Fruit fly (Drosophila melanogaster) whole organism, embryonic: ENCODE measurements around the gene Nct.

Experiments used
- CG11560 ChIP-seq: fragments of 200-800 bp; sonication (Bioruptor generic); IDR thresholded peaks from 3 replicates; pipeline ENCODE4 v1.3.6; 2022; ENCODE audit warnings: missing biosample characterization, missing genetic modification characterization
- CG11696 ChIP-seq: fragments of 200-800 bp; sonication (Bioruptor generic); IDR thresholded peaks from 2 replicates; pipeline ENCODE4 v1.3.6; 2022; ENCODE audit warnings: missing biosample characterization, missing genetic modification characterization
- CG12104 ChIP-seq: fragments of 200-800 bp; sonication (Bioruptor generic); optimal IDR thresholded peaks from 3 replicates; lab custom pipeline; 2016; ENCODE audit warnings: missing biosample characterization, missing genetic modification characterization
- CG12299 ChIP-seq: fragments of 200-800 bp; sonication (Bioruptor generic); optimal IDR thresholded peaks from 2 replicates; lab custom pipeline; 2018; ENCODE audit warnings: missing biosample characterization, mild to moderate bottlenecking, missing genetic modification characterization
- CG13424 ChIP-seq: fragments of 200-800 bp; sonication (Bioruptor generic); optimal IDR thresholded peaks from 2 replicates; lab custom pipeline; 2019; ENCODE audit warnings: missing biosample characterization, mild to moderate bottlenecking, missing genetic modification characterization, moderate library complexity
- CG17359 ChIP-seq: fragments of 200-800 bp; sonication (Bioruptor generic); optimal IDR thresholded peaks from 3 replicates; lab custom pipeline; 2018; ENCODE audit warnings: missing biosample characterization, mild to moderate bottlenecking, missing genetic modification characterization, moderate library complexity
- CG1792 ChIP-seq: fragments of 200-800 bp; sonication (Bioruptor generic); optimal IDR thresholded peaks from 2 replicates; lab custom pipeline; 2016; ENCODE audit warnings: missing biosample characterization, missing genetic modification characterization
- CG18599 ChIP-seq: fragments of 200-800 bp; sonication (Bioruptor generic); optimal IDR thresholded peaks from 3 replicates; lab custom pipeline; 2017; ENCODE audit warnings: missing biosample characterization, missing genetic modification characterization, mild to moderate bottlenecking, moderate library complexity, missing genetic modification reagents
- CG18764 ChIP-seq: fragments of 200-800 bp; sonication (Bioruptor generic); optimal IDR thresholded peaks from 3 replicates; lab custom pipeline; 2016; ENCODE audit warnings: missing biosample characterization, missing genetic modification characterization
- CG2116 ChIP-seq: fragments of 200-800 bp; sonication (Bioruptor generic); optimal IDR thresholded peaks from 3 replicates; lab custom pipeline; 2018; ENCODE audit warnings: missing biosample characterization, mild to moderate bottlenecking, missing genetic modification characterization
- CG2199 ChIP-seq: fragments of 200-800 bp; sonication (Bioruptor generic); IDR thresholded peaks from 3 replicates; pipeline ENCODE4 v1.3.6; 2022; ENCODE audit warnings: missing biosample characterization, missing genetic modification characterization
- CG34376 ChIP-seq: fragments of 200-800 bp; sonication (Bioruptor generic); optimal IDR thresholded peaks from 2 replicates; lab custom pipeline; 2018; ENCODE audit warnings: missing biosample characterization, mild to moderate bottlenecking, missing genetic modification characterization
- CG6272 ChIP-seq: fragments of 200-800 bp; sonication (Bioruptor generic); IDR thresholded peaks from 2 replicates; pipeline ENCODE4 v1.3.6; 2022; ENCODE audit warnings: missing biosample characterization, missing genetic modification characterization
- CG6689 ChIP-seq: fragments of 200-800 bp; sonication (Bioruptor generic); IDR thresholded peaks from 2 replicates; pipeline ENCODE4 v1.3.6; 2022; ENCODE audit warnings: missing biosample characterization, missing genetic modification characterization
- CG7963 ChIP-seq: fragments of 200-800 bp; sonication (Bioruptor generic); IDR thresholded peaks from 3 replicates; pipeline ENCODE4 v1.3.6; 2022; ENCODE audit warnings: missing biosample characterization, missing genetic modification characterization; ENCODE audit not compliant: partially characterized antibody
- CG8478 ChIP-seq: fragments of >200 bp; optimal IDR thresholded peaks from 2 replicates; lab custom pipeline; 2018
- CG9437 ChIP-seq: fragments of 200-800 bp; sonication (Bioruptor generic); optimal IDR thresholded peaks from 2 replicates; lab custom pipeline; 2018; ENCODE audit warnings: missing biosample characterization, mild to moderate bottlenecking, missing genetic modification characterization
- E2f2 ChIP-seq: fragments of 200-800 bp; sonication (Bioruptor generic); IDR thresholded peaks from 2 replicates; pipeline ENCODE4 v1.3.6; 2022; ENCODE audit warnings: missing biosample characterization, missing genetic modification characterization
- Eip74EF ChIP-seq, 2 experiments: fragments of 200-800 bp in 1 of 2; fragments of >200 bp in 1 of 2; sonication (Bioruptor generic) in 1 of 2; optimal IDR thresholded peaks; 2 replicates each; lab custom pipeline; 2017 to 2019; ENCODE audit warnings: missing biosample characterization in 2 of 2, missing genetic modification characterization in 2 of 2, mild to moderate bottlenecking in 1 of 2, moderate library complexity in 1 of 2
- Hr3 ChIP-seq: fragments of 200-800 bp; sonication (Bioruptor generic); optimal IDR thresholded peaks from 3 replicates; lab custom pipeline; 2016; ENCODE audit warnings: missing biosample characterization, missing genetic modification characterization
- Kr ChIP-seq: fragments of 200-800 bp; sonication (Bioruptor generic); optimal IDR thresholded peaks from 2 replicates; lab custom pipeline; 2017; ENCODE audit warnings: missing biosample characterization, mild to moderate bottlenecking, missing genetic modification characterization
- Neu2 ChIP-seq: fragments of 200-800 bp; sonication (Bioruptor generic); optimal IDR thresholded peaks from 3 replicates; lab custom pipeline; 2016; ENCODE audit warnings: missing biosample characterization, missing genetic modification characterization, borderline replicate concordance
- Ravus ChIP-seq: fragments of 200-800 bp; sonication (Bioruptor generic); IDR thresholded peaks from 2 replicates; pipeline ENCODE4 v1.3.6; 2022; ENCODE audit warnings: missing biosample characterization, missing genetic modification characterization
- Rfx ChIP-seq: fragments of 200-800 bp; sonication (Bioruptor generic); IDR thresholded peaks from 2 replicates; pipeline ENCODE4 v1.3.6; 2022; ENCODE audit warnings: missing biosample characterization, missing genetic modification characterization
- Sry-δ ChIP-seq: fragments of 200-800 bp; sonication (Bioruptor generic); optimal IDR thresholded peaks from 2 replicates; lab custom pipeline; 2016; ENCODE audit warnings: missing biosample characterization, missing genetic modification characterization
- Usf ChIP-seq: fragments of 200-800 bp; sonication (Bioruptor generic); optimal IDR thresholded peaks from 2 replicates; lab custom pipeline; 2017; ENCODE audit warnings: missing genotype, missing biosample characterization, missing genetic modification characterization
- ap ChIP-seq: fragments of 200-800 bp; sonication (Bioruptor generic); IDR thresholded peaks from 2 replicates; pipeline ENCODE4 v1.3.6; 2022; ENCODE audit warnings: missing biosample characterization, missing genetic modification characterization
- ato ChIP-seq: fragments of 200-800 bp; sonication (Bioruptor generic); IDR thresholded peaks from 2 replicates; pipeline ENCODE4 v1.3.6; 2022; ENCODE audit warnings: missing biosample characterization, missing genetic modification characterization; ENCODE audit not compliant: partially characterized antibody
- chif ChIP-seq, 2 experiments: fragments of 200-800 bp; sonication (Bioruptor generic); optimal IDR thresholded peaks; 3 replicates each; lab custom pipeline; 2016; ENCODE audit warnings: missing biosample characterization in 2 of 2, missing genetic modification characterization in 2 of 2
- ci ChIP-seq: fragments of 200-800 bp; sonication (Bioruptor generic); IDR thresholded peaks from 3 replicates; pipeline ENCODE4 v1.3.6; 2022; ENCODE audit warnings: missing biosample characterization, missing genetic modification characterization
- dmrt11E ChIP-seq: fragments of 200-800 bp; sonication (Bioruptor generic); optimal IDR thresholded peaks from 3 replicates; lab custom pipeline; 2018; ENCODE audit warnings: missing biosample characterization, mild to moderate bottlenecking, missing genetic modification characterization, moderate library complexity
- esg ChIP-seq: fragments of 200-800 bp; sonication (Bioruptor generic); conservative IDR thresholded peaks from 2 replicates; pipeline ENCODE4 v1.3.6; 2022; ENCODE audit warnings: missing biosample characterization, missing genetic modification characterization
- exex ChIP-seq: fragments of 200-800 bp; sonication (Bioruptor generic); optimal IDR thresholded peaks from 4 replicates; lab custom pipeline; 2018; ENCODE audit warnings: missing biosample characterization, mild to moderate bottlenecking, missing genetic modification characterization, moderate library complexity
- eyg ChIP-seq: fragments of 200-800 bp; sonication (Bioruptor generic); optimal IDR thresholded peaks from 3 replicates; lab custom pipeline; 2016; ENCODE audit warnings: missing biosample characterization, missing genetic modification characterization
- grau ChIP-seq: fragments of 200-800 bp; optimal IDR thresholded peaks from 3 replicates; lab custom pipeline; 2019; ENCODE audit warnings: missing biosample characterization, mild to moderate bottlenecking, missing genetic modification characterization, moderate library complexity
- gsb ChIP-seq: fragments of 200-800 bp; sonication (Bioruptor generic); IDR thresholded peaks from 2 replicates; pipeline ENCODE4 v1.3.6; 2022; ENCODE audit warnings: missing biosample characterization, missing genetic modification characterization
- her ChIP-seq: fragments of 200-800 bp; sonication (Bioruptor generic); optimal IDR thresholded peaks from 2 replicates; lab custom pipeline; 2016; ENCODE audit warnings: missing biosample characterization, missing genetic modification characterization
- lola ChIP-seq, 3 experiments: fragments of >200 bp in 2 of 3; fragments of 200-800 bp in 1 of 3; sonication (Bioruptor generic) in 1 of 3; optimal IDR thresholded peaks; 2 replicates each; lab custom pipeline; 2017 to 2019; ENCODE audit warnings: missing biosample characterization in 3 of 3, missing genetic modification characterization in 3 of 3, mild to moderate bottlenecking in 1 of 3, moderate library complexity in 1 of 3
- mld ChIP-seq: fragments of 200-800 bp; sonication (Bioruptor generic); IDR thresholded peaks from 3 replicates; pipeline ENCODE4 v1.3.6; 2022; ENCODE audit warnings: missing biosample characterization, missing genetic modification characterization; ENCODE audit not compliant: partially characterized antibody
- onecut ChIP-seq: fragments of 200-800 bp; sonication (Bioruptor generic); IDR thresholded peaks from 2 replicates; pipeline ENCODE4 v1.3.6; 2022; ENCODE audit warnings: missing biosample characterization, missing genetic modification characterization
- org-1 ChIP-seq: fragments of 200-800 bp; sonication (Bioruptor generic); optimal IDR thresholded peaks from 2 replicates; lab custom pipeline; 2017; ENCODE audit warnings: missing biosample characterization, missing genetic modification characterization
- pan ChIP-seq, 4 experiments: fragments of >200 bp in 3 of 4; fragments of 200-800 bp in 1 of 4; sonication (Bioruptor generic) in 1 of 4; optimal IDR thresholded peaks in 3 of 4; IDR thresholded peaks in 1 of 4; 2 replicates each; pipeline versions ENCODE4 v1.3.6 to Lab custom; 2017 to 2022; ENCODE audit warnings: missing biosample characterization in 2 of 4, missing genetic modification characterization in 2 of 4, mixed read lengths in 1 of 4
- pita ChIP-seq: fragments of 200-800 bp; sonication (Bioruptor generic); optimal IDR thresholded peaks from 2 replicates; lab custom pipeline; 2017; ENCODE audit warnings: missing biosample characterization, mild to moderate bottlenecking, missing genetic modification characterization
- sens ChIP-seq: fragments of 200-800 bp; sonication (Bioruptor generic); peaks from one replicate; lab custom pipeline; 2016; ENCODE audit warnings: missing biosample characterization, missing genetic modification characterization
- so ChIP-seq: fragments of 200-800 bp; sonication (Bioruptor generic); IDR thresholded peaks from 3 replicates; pipeline ENCODE4 v1.3.6; 2022; ENCODE audit warnings: missing biosample characterization, missing genetic modification characterization
- stc ChIP-seq: fragments of 200-800 bp; sonication (Bioruptor generic); IDR thresholded peaks from 2 replicates; pipeline ENCODE4 v1.3.6; 2022; ENCODE audit warnings: missing biosample characterization, missing genetic modification characterization
- sug ChIP-seq: fragments of 200-800 bp; optimal IDR thresholded peaks from 2 replicates; lab custom pipeline; 2019; ENCODE audit warnings: missing biosample characterization, mild to moderate bottlenecking, missing genetic modification characterization, moderate library complexity
- toy ChIP-seq: fragments of 200-800 bp; sonication (Bioruptor generic); IDR thresholded peaks from 2 replicates; pipeline ENCODE4 v1.3.6; 2022; ENCODE audit warnings: missing biosample characterization, missing genetic modification characterization
- zf30C ChIP-seq: fragments of 200-800 bp; sonication (Bioruptor generic); optimal IDR thresholded peaks from 3 replicates; lab custom pipeline; 2018; ENCODE audit warnings: missing biosample characterization, mild to moderate bottlenecking, missing genetic modification characterization

Gene Nct

DNA sequence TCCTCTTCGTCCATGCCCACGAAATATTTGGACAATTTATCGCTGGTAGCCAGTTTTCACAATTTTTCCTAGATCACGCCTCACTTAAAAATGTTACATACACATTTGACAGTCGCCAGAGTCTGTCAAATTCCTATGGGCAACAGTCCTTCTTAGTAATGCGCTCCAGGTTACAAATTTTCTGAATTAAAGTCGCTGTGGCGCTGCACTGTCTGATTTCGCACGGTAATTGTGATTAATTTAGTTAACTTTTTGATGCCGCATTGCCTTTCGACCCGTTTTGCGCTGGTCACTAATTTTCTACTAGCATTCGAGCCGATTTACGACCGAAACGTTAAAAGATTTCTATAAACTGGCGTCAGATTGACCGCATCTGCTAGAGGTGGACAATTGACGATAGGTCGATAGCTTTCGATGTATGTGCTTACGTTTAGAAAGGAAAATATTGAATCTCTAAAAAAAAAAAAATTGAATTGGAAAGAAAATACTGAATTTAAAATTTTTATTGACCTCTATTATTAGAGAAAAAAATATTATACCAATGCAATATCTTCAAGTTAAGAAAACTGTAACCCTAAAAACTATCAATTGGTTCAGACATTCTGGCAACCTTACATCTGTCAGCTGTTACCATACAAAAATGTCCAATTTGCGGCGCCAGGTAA, 37.6 kb upstream of the Nct start, which contains the start of the genes lili and CG34150 (continued):
- TF ChIP-seq CG12104 (GFP tag; lab: Kevin White, UChicago): peak; percentile 52
- TF ChIP-seq lola (GFP tag; optimal IDR thresholded peaks at IDR 0.05; lab: Kevin White, UChicago): peak in 1 of 3 experiments; percentile 74
- TF ChIP-seq Neu2 (GFP tag; lab: Kevin White, UChicago): no peak
- TF ChIP-seq CG13424 (tag; lab: Kevin White, UChicago): peak; percentile 89
- peak; percentile 82 for TF ChIP-seq sug (tag; lab: Kevin White, UChicago)
- TF ChIP-seq onecut (GFP tag; lab: Robert Waterston, UW): peak; percentile 47
- peak; percentile 66 for TF ChIP-seq CG34376
- TF ChIP-seq pan (optimal IDR thresholded peaks at IDR 0.05; lab: Kevin White, UChicago): no peak
- peak in 1 of 2 experiments; percentile 67 for TF ChIP-seq pan (GFP tag; optimal IDR thresholded peaks at IDR 0.05 in 1 of 2, IDR thresholded peaks at IDR 0.05 in 1 of 2)
- peak; percentile 90 for TF ChIP-seq CG17359 (tag; lab: Kevin White, UChicago)
- TF ChIP-seq gsb (GFP tag; lab: Robert Waterston, UW): no peak
- peak; percentile 48 for TF ChIP-seq CG12299 (tag; lab: Kevin White, UChicago)
- no peak for TF ChIP-seq eyg (GFP tag; lab: Kevin White, UChicago)
- no peak for TF ChIP-seq toy (GFP tag; lab: Robert Waterston, UW)
- no peak for TF ChIP-seq Ravus (GFP tag; lab: Robert Waterston, UW)
- TF ChIP-seq Usf (GFP tag; lab: Kevin White, UChicago): no peak
- no peak for TF ChIP-seq Kr (GFP tag; lab: Kevin White, UChicago)
- TF ChIP-seq Sry-δ (GFP tag; lab: Kevin White, UChicago): peak; percentile 95
- peak; percentile 89 for TF ChIP-seq CG2116 (GFP tag; lab: Kevin White, UChicago)
- peak; percentile 64 for TF ChIP-seq esg (GFP tag; lab: Robert Waterston, UW)
- TF ChIP-seq her (GFP tag; lab: Kevin White, UChicago): no peak
- TF ChIP-seq mld (GFP tag; lab: Robert Waterston, UW): no peak
- peak; percentile 72 for TF ChIP-seq CG6272 (GFP tag; lab: Robert Waterston, UW)
- peak; percentile 41 for TF ChIP-seq CG1792 (GFP tag; lab: Kevin White, UChicago)
- TF ChIP-seq exex (tag; lab: Kevin White, UChicago): no peak
- TF ChIP-seq CG2199 (GFP tag; lab: Robert Waterston, UW): no peak
- 0 out of 2 replicates have a peak, but pooled peaks have one; percentile 18 for TF ChIP-seq ap (GFP tag; lab: Robert Waterston, UW)
- TF ChIP-seq grau (tag; lab: Kevin White, UChicago): peak; percentile 75
- peak; percentile 58; the same call in 1 of the 2 replicates for TF ChIP-seq ato (GFP tag; lab: Robert Waterston, UW)
- peak; percentile 80 for TF ChIP-seq CG6689 (GFP tag; lab: Robert Waterston, UW)
- TF ChIP-seq ci (GFP tag; lab: Robert Waterston, UW): peak; percentile 73
- TF ChIP-seq Rfx (GFP tag; lab: Robert Waterston, UW): peak; percentile 78
- peak; percentile 73 for TF ChIP-seq CG18764 (GFP tag; lab: Kevin White, UChicago)
- TF ChIP-seq stc (GFP tag; lab: Robert Waterston, UW): peak; percentile 56
- peak; percentile 60; the same call in 1 of the 3 replicates for TF ChIP-seq CG7963 (GFP tag; lab: Robert Waterston, UW)
- no peak for TF ChIP-seq pita (GFP tag; lab: Kevin White, UChicago)
- TF ChIP-seq E2f2 (GFP tag; lab: Robert Waterston, UW): peak; percentile 76
- peak; percentile 76 for TF ChIP-seq CG18599 (GFP tag; lab: Kevin White, UChicago)
- TF ChIP-seq zf30C (GFP tag; lab: Kevin White, UChicago): peak; percentile 22
- peak; percentile 69 for TF ChIP-seq dmrt11E
- peak; percentile 52 to 74 for TF ChIP-seq chif (GFP tag; optimal IDR thresholded peaks at IDR 0.05; lab: Kevin White, UChicago)
- peak; percentile 97 for TF ChIP-seq sens (GFP tag; lab: Kevin White, UChicago)
- TF ChIP-seq CG8478 (lab: Kevin White, UChicago): no peak
- TF ChIP-seq Hr3 (GFP tag; lab: Kevin White, UChicago): peak; percentile 74
- no peak for TF ChIP-seq Eip74EF (GFP tag; optimal IDR thresholded peaks at IDR 0.05; lab: Kevin White, UChicago)
- TF ChIP-seq org-1: no peak
- no peak for TF ChIP-seq so (GFP tag; lab: Robert Waterston, UW)
- peak; percentile 60; the same call in 1 of the 3 replicates for TF ChIP-seq CG11560 (tag; lab: Robert Waterston, UW)
- no peak for TF ChIP-seq CG11696
- TF ChIP-seq CG9437 (GFP tag; lab: Kevin White, UChicago): peak; percentile 95
